Worm (Caenorhabditis elegans) whole organism, L1 larva: ENCODE results near the gene C02B8.12.
A peak's percentile ranks its signal among the peaks of the same experiment; 100 is the strongest.

Experiments used
- C16A3.4 ChIP-seq: fragments of 150-350 bp; optimal IDR thresholded peaks from 2 replicates; lab custom pipeline; 2014; ENCODE audit warnings: missing biosample characterization, missing genetic modification characterization
- Y116A8C.19 ChIP-seq: sonication (generic microtip); optimal IDR thresholded peaks from 2 replicates; lab custom pipeline; 2016; ENCODE audit warnings: missing compliant biosample characterization, missing genetic modification characterization, borderline replicate concordance
- aha-1 ChIP-seq: fragments of 150-350 bp; optimal IDR thresholded peaks from 2 replicates; lab custom pipeline; 2014; ENCODE audit warnings: missing biosample characterization, missing genetic modification characterization
- alr-1 ChIP-seq: fragments of 200-800 bp; sonication (Bioruptor generic); optimal IDR thresholded peaks from 2 replicates; lab custom pipeline; 2018; ENCODE audit warnings: borderline replicate concordance, mild to moderate bottlenecking, missing genetic modification characterization, missing compliant biosample characterization
- aly-2 ChIP-seq: fragments of 150-350 bp; optimal IDR thresholded peaks from 2 replicates; lab custom pipeline; 2014; ENCODE audit warnings: missing biosample characterization, missing genetic modification characterization
- dpl-1 ChIP-seq, 3 experiments: fragments of 150-350 bp in 2 of 3; sonication (generic microtip) in 1 of 3; optimal IDR thresholded peaks; 2 replicates each; lab custom pipeline; 2014 to 2017; ENCODE audit warnings: missing biosample characterization in 3 of 3, missing genetic modification characterization in 3 of 3, missing genetic modification reagents in 3 of 3
- efl-1 ChIP-seq, 4 experiments: fragments of 150-350 bp; optimal IDR thresholded peaks in 3 of 4; peaks in 1 of 4; 1 replicate in 1 of 4; 2 replicates in 3 of 4; lab custom pipeline; 2014; ENCODE audit warnings: missing biosample characterization in 2 of 4, missing genetic modification characterization in 2 of 4, missing genetic modification reagents in 2 of 4
- efl-3 ChIP-seq: fragments of 200-800 bp; sonication (Bioruptor generic); optimal IDR thresholded peaks from 2 replicates; lab custom pipeline; 2018; ENCODE audit warnings: mild to moderate bottlenecking, missing genetic modification characterization, missing compliant biosample characterization
- egl-13 ChIP-seq: sonication (generic microtip); optimal IDR thresholded peaks from 2 replicates; lab custom pipeline; 2016; ENCODE audit warnings: missing genotype, missing genetic modification reagents, missing genetic modification characterization, missing compliant biosample characterization
- egl-27 ChIP-seq, 2 experiments: fragments of 150-350 bp in 1 of 2; sonication (generic microtip); optimal IDR thresholded peaks; 3 replicates each; lab custom pipeline; 2017 to 2018; ENCODE audit warnings: missing biosample characterization in 2 of 2, missing genetic modification characterization in 2 of 2, missing genetic modification reagents in 2 of 2
- fkh-4 ChIP-seq: sonication (generic microtip); optimal IDR thresholded peaks from 2 replicates; lab custom pipeline; 2016; ENCODE audit warnings: missing compliant biosample characterization, missing genetic modification characterization, borderline replicate concordance
- fkh-8 ChIP-seq: sonication (generic microtip); optimal IDR thresholded peaks from 2 replicates; lab custom pipeline; 2016; ENCODE audit warnings: mild to moderate bottlenecking, missing genetic modification characterization, missing compliant biosample characterization
- fos-1 ChIP-seq: fragments of 150-350 bp; optimal IDR thresholded peaks from 2 replicates; lab custom pipeline; 2014; ENCODE audit warnings: missing biosample characterization, missing genetic modification characterization
- hlh-17 ChIP-seq: fragments of 200-800 bp; sonication (Bioruptor generic); optimal IDR thresholded peaks from 2 replicates; lab custom pipeline; 2018; ENCODE audit warnings: missing genetic modification characterization, mild to moderate bottlenecking, missing compliant biosample characterization, moderate library complexity, borderline replicate concordance
- hlh-4 ChIP-seq: sonication (generic microtip); optimal IDR thresholded peaks from 2 replicates; lab custom pipeline; 2016; ENCODE audit warnings: mild to moderate bottlenecking, missing genetic modification characterization, missing compliant biosample characterization
- lin-13 ChIP-seq: fragments of 150-350 bp; optimal IDR thresholded peaks from 2 replicates; lab custom pipeline; 2014; ENCODE audit warnings: missing biosample characterization, missing genetic modification reagents, missing genetic modification characterization
- lin-14 ChIP-seq: fragments of 200-800 bp; sonication (Bioruptor generic); optimal IDR thresholded peaks from 2 replicates; lab custom pipeline; 2018; ENCODE audit warnings: mild to moderate bottlenecking, missing genetic modification characterization, moderate library complexity, missing compliant biosample characterization
- lin-15B ChIP-seq: fragments of 150-350 bp; sonication (generic microtip); optimal IDR thresholded peaks from 3 replicates; lab custom pipeline; 2014; ENCODE audit warnings: missing biosample characterization, missing genetic modification characterization
- mab-9 ChIP-seq: fragments of 200-800 bp; sonication (Bioruptor generic); IDR thresholded peaks from 2 replicates; pipeline ENCODE4 v1.3.6; 2022; ENCODE audit warnings: missing genetic modification reagents, missing genetic modification characterization, missing compliant biosample characterization
- mdl-1 ChIP-seq, 2 experiments: fragments of 150-350 bp; optimal IDR thresholded peaks; 2 replicates each; lab custom pipeline; 2014 to 2017; ENCODE audit warnings: missing biosample characterization in 2 of 2, missing genetic modification characterization in 2 of 2, inconsistent platforms in 1 of 2
- mep-1 ChIP-seq: fragments of 150-350 bp; optimal IDR thresholded peaks from 2 replicates; lab custom pipeline; 2014; ENCODE audit warnings: missing biosample characterization, missing genetic modification characterization
- nhr-11 ChIP-seq: fragments of 150-350 bp; optimal IDR thresholded peaks from 2 replicates; lab custom pipeline; 2014; ENCODE audit warnings: missing biosample characterization, missing genetic modification characterization
- nhr-12 ChIP-seq: sonication (generic microtip); optimal IDR thresholded peaks from 2 replicates; lab custom pipeline; 2017; ENCODE audit warnings: missing biosample characterization, missing genetic modification characterization
- nhr-19 ChIP-seq: fragments of 200-800 bp; sonication (Bioruptor generic); conservative IDR thresholded peaks from 2 replicates; pipeline ENCODE4 v1.3.6; 2022; ENCODE audit warnings: missing genetic modification characterization, missing compliant biosample characterization
- nhr-28 ChIP-seq: fragments of 150-350 bp; optimal IDR thresholded peaks from 2 replicates; lab custom pipeline; 2014; ENCODE audit warnings: missing biosample characterization, missing genetic modification characterization
- nhr-71 ChIP-seq: sonication (generic microtip); optimal IDR thresholded peaks from 2 replicates; lab custom pipeline; 2016; ENCODE audit warnings: mild to moderate bottlenecking, missing genetic modification characterization, moderate library complexity, missing compliant biosample characterization
- nhr-76 ChIP-seq: sonication (generic microtip); optimal IDR thresholded peaks from 2 replicates; lab custom pipeline; 2017; ENCODE audit warnings: missing biosample characterization, missing genetic modification characterization
- nhr-84 ChIP-seq: sonication (generic microtip); optimal IDR thresholded peaks from 2 replicates; lab custom pipeline; 2017; ENCODE audit warnings: missing biosample characterization, missing genetic modification characterization
- nhr-85 ChIP-seq: sonication (generic microtip); peaks from one replicate; lab custom pipeline; 2016; ENCODE audit warnings: missing genetic modification characterization, inconsistent platforms, missing compliant biosample characterization
- pax-3 ChIP-seq: fragments of 200-800 bp; sonication (Bioruptor generic); optimal IDR thresholded peaks from 2 replicates; lab custom pipeline; 2018; ENCODE audit warnings: mild to moderate bottlenecking, missing genetic modification characterization, moderate library complexity, missing compliant biosample characterization
- skn-1 ChIP-seq: fragments of 150-350 bp; optimal IDR thresholded peaks from 2 replicates; lab custom pipeline; 2014; ENCODE audit warnings: missing biosample characterization, missing genetic modification characterization
- sox-4 ChIP-seq: sonication (generic microtip); optimal IDR thresholded peaks from 2 replicates; lab custom pipeline; 2016; ENCODE audit warnings: missing genetic modification characterization, missing compliant biosample characterization
- sptf-1 ChIP-seq: fragments of 150-350 bp; optimal IDR thresholded peaks from 2 replicates; lab custom pipeline; 2014; ENCODE audit warnings: missing biosample characterization, missing genetic modification characterization
- sup-37 ChIP-seq: fragments of 200-800 bp; sonication (Bioruptor generic); optimal IDR thresholded peaks from 2 replicates; lab custom pipeline; 2018; ENCODE audit warnings: mild to moderate bottlenecking, missing genetic modification characterization, missing compliant biosample characterization
- swsn-7 ChIP-seq: sonication (generic microtip); optimal IDR thresholded peaks from 2 replicates; lab custom pipeline; 2016; ENCODE audit warnings: missing genetic modification characterization, missing compliant biosample characterization
- unc-30 ChIP-seq: sonication (generic microtip); optimal IDR thresholded peaks from 2 replicates; lab custom pipeline; 2017; ENCODE audit warnings: missing biosample characterization, missing genetic modification characterization
- unc-86 ChIP-seq: sonication (generic microtip); optimal IDR thresholded peaks from 2 replicates; lab custom pipeline; 2016; ENCODE audit warnings: missing genetic modification characterization, missing compliant biosample characterization
- unc-98 ChIP-seq: fragments of 200-800 bp; sonication (Bioruptor generic); IDR thresholded peaks from 2 replicates; pipeline ENCODE4 v1.3.6; 2022; ENCODE audit warnings: missing genetic modification characterization, missing compliant biosample characterization
- zip-4 ChIP-seq: fragments of 200-800 bp; sonication (Bioruptor generic); optimal IDR thresholded peaks from 2 replicates; lab custom pipeline; 2018; ENCODE audit warnings: mild to moderate bottlenecking, missing genetic modification characterization, moderate library complexity, missing compliant biosample characterization
- ztf-11 ChIP-seq, 2 experiments: sonication (generic microtip); optimal IDR thresholded peaks; 2 replicates each; lab custom pipeline; 2016 to 2017; ENCODE audit warnings: missing genetic modification characterization in 2 of 2, missing biosample characterization in 1 of 2, missing compliant biosample characterization in 1 of 2
- ztf-4 ChIP-seq: fragments of 150-350 bp; optimal IDR thresholded peaks from 2 replicates; lab custom pipeline; 2014; ENCODE audit warnings: missing biosample characterization, missing genetic modification characterization

Gene C02B8.12

DNA sequence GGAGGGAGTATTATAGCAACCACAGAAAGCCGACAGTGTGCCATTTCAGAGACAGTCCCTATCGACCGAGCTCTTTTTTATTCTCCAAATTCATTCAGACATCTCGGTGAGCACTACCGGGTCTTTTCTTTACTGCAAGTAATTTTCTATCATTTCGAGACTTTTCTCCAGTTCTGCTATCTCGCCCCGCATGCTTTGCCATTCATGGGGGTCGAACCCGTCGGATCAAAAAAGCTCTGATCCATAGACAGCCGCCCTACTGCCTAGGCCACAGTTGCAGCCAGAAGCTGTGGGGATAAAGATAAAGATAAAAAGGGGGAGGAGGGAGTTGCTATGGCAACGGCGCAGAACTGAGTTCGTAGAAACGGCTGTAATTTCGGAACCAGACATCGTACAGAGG lies 28.2 kb upstream of the C02B8.12 start (continued):
- TF ChIP-seq sox-4 (tag; lab: Kevin White, UChicago) (peak; percentile 64), nhr-71 (no peak), skn-1 (no peak), alr-1 (no peak)

DNA sequence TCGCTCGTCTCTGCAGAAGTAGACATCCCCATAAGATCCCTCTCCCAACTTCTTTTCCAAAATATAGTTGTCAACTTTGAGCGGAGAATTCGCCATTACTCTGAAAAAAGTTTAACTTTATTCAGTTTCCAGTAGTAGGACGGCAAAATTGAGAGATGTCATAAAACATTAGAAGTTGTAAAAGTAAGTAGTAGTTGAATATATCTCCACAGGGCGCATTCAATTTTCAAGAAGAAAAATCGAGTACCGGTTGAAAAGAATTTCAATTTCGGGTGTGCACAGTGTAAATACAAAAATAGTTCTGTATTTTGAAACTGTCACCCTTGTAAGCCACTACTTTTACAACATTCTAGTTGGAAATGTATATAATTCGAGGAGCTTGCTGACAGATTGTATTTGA lies 27.5 kb upstream of the C02B8.12 start, which contains the start of gene F22F1.2:
F22F1.2 (minus strand) TSS at position 101 of the 400 bp plus-strand sequence.
- TF ChIP-seq mdl-1 (tag; optimal IDR thresholded peaks at IDR 0.05; lab: Kevin White, UChicago) (no peak), sptf-1 (tag; lab: Kevin White, UChicago) (no peak), ztf-4 (tag; lab: Kevin White, UChicago) (no peak), unc-98 (GFP tag; lab: Robert Waterston, UW) (no peak), swsn-7 (tag; lab: Kevin White, UChicago) (no peak), nhr-71 (no peak), lin-14 (GFP tag; lab: Kevin White, UChicago) (no peak), egl-13 (tag; lab: Kevin White, UChicago) (no peak), lin-15B (no peak), nhr-84 (tag; lab: Kevin White, UChicago) (no peak), nhr-28 (tag; lab: Kevin White, UChicago) (no peak), dpl-1 (GFP tag; optimal IDR thresholded peaks at IDR 0.05; lab: Kevin White, UChicago) (no peak), fkh-8 (tag; lab: Kevin White, UChicago) (no peak), mab-9 (no peak), nhr-12 (no peak)

DNA sequence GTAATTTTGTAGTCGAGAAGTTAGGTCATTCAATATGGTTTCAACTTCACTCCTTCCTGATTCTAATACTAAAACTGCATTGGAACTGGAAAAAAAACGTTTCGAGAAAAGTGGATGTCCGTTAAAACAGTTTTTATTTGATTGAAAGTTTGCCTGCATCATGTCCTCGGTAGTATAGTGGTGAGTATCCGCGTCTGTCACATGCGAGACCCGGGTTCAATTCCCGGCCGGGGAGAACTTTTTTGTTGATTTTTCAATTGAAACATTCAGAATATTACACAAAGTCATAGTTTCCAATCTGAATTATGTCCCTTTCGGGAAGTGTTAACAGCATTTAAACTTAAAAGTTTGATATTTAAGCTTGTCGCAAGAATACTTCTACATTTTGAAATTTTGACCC lies 25.8 kb upstream of the C02B8.12 start:
- TF ChIP-seq mep-1 (tag; lab: Kevin White, UChicago) (peak; percentile 8), nhr-11 (tag; lab: Kevin White, UChicago) (no peak)

DNA sequence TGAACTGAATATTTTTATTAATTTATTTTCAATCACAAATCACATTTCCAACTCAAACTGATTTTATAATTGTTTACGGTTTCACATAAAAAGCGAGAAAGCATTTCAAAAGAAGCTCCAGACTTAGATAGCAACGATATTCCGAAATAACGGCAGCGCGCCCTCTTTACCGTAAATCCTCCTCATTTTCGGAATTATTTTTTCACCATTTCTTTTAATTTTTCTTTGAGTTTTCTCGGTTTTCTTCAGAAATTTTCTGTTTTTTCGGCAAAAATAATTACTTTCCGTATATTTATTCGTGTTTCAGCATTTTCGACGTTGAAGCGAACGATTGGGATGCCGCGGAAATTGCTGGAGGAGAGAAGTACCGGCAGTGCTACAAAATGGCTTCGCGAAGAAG lies 24.2 kb upstream of the C02B8.12 start, which contains the start of gene C02B8.1:
C02B8.1 (plus strand) TSS at position 301 of the 400 bp plus-strand sequence.
- no peak for TF ChIP-seq nhr-19
- no peak for TF ChIP-seq efl-1 (optimal IDR thresholded peaks at IDR 0.05; lab: Kevin White, UChicago)
- TF ChIP-seq efl-1 (GFP tag; optimal IDR thresholded peaks at IDR 0.05 in 1 of 2; lab: Kevin White, UChicago): peak in 1 of 2 experiments; percentile 6
- TF ChIP-seq, all 84 proteins: peak for 1

DNA sequence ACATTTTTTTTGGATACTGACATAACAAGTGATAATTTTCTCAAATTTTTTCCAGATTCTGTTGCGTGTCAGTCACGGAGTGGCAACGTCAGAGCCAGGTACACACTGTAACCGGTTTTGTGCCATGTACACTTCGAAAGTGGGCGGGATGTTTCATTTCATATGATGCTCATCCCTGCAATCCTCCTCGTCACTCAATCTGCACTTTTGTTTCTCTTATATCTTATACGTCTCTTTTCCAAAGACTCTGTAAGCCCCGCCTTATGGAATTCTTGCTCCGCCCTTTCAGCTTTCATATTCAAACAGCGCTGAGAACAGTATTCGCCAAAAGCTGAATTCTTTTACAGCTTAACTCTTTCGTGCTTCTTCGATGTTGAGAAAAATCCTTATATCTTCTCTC lies 16.0 kb upstream of the C02B8.12 start, which contains the start of gene C02B8.3:
C02B8.3 (plus strand) TSS at position 301 of the 400 bp plus-strand sequence.
- TF ChIP-seq Y116A8C.19 (tag; lab: Kevin White, UChicago) (no peak), aha-1 (tag; lab: Kevin White, UChicago) (no peak), alr-1 (no peak), hlh-4 (tag; lab: Kevin White, UChicago) (no peak), mab-9 (no peak), nhr-11 (tag; lab: Kevin White, UChicago) (no peak), pax-3 (tag; lab: Kevin White, UChicago) (no peak), unc-30 (no peak), C16A3.4 (tag; lab: Kevin White, UChicago) (no peak), fos-1 (tag; lab: Kevin White, UChicago) (no peak), swsn-7 (tag; lab: Kevin White, UChicago) (no peak), sup-37 (GFP tag; lab: Kevin White, UChicago) (no peak)

DNA sequence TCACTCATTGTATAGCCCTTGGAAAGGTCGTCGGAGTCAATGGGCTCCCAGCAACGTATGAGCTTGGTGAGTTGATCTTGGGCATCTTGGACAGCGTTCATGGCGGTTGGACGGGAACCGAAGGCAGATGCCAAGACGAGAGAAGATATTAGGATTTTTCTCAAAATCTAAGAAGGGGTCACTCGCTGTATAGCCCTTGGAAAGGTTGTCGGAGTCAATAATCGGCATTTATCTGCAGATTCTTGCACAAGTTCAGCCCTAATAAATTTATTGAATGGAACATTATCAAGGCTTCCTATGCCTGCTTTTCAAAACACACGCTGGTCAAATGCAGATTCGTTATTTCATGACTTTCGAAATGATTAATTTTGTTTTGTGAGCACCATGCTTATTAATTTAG lies 14.6 kb upstream of the C02B8.12 start, which contains the start of gene C02B8.7:
C02B8.7 (minus strand) TSS at position 101 of the 400 bp plus-strand sequence.
- TF ChIP-seq nhr-76 (tag; lab: Kevin White, UChicago) (no peak), egl-13 (tag; lab: Kevin White, UChicago) (no peak), sptf-1 (tag; lab: Kevin White, UChicago) (no peak), egl-27 (tag; optimal IDR thresholded peaks at IDR 0.05; lab: Kevin White, UChicago) (no peak), dpl-1 (GFP tag; optimal IDR thresholded peaks at IDR 0.05; lab: Kevin White, UChicago) (no peak), nhr-85 (tag; lab: Kevin White, UChicago) (no peak), efl-3 (GFP tag; lab: Kevin White, UChicago) (no peak), unc-86 (tag; lab: Kevin White, UChicago) (no peak), hlh-17 (GFP tag; lab: Kevin White, UChicago) (no peak), fkh-4 (tag; lab: Kevin White, UChicago) (no peak), lin-13 (GFP tag; lab: Kevin White, UChicago) (no peak), aly-2 (tag; lab: Kevin White, UChicago) (no peak), zip-4 (no peak), ztf-11 (tag; optimal IDR thresholded peaks at IDR 0.05; lab: Kevin White, UChicago) (no peak)
